Worm (Caenorhabditis elegans) whole organism, young adult: ENCODE measurements around the gene iars-1.

ENCODE experiments used
- B0261.1 ChIP-seq: sonication (generic microtip); optimal IDR thresholded peaks from 2 replicates; lab custom pipeline; 2016; ENCODE audit warnings: mild to moderate bottlenecking, missing genetic modification characterization, moderate library complexity, missing compliant biosample characterization
- attf-3 ChIP-seq: fragments of 200-800 bp; sonication (Bioruptor generic); conservative IDR thresholded peaks from 2 replicates; pipeline ENCODE4 v1.3.6; 2022; ENCODE audit warnings: missing genetic modification reagents, missing genetic modification characterization, missing compliant biosample characterization
- ccch-3 ChIP-seq: fragments of 200-800 bp; sonication (Bioruptor generic); optimal IDR thresholded peaks from 2 replicates; lab custom pipeline; 2018; ENCODE audit warnings: mild to moderate bottlenecking, missing genetic modification characterization, missing compliant biosample characterization
- hmg-1.2 ChIP-seq: fragments of 200-800 bp; sonication (Bioruptor generic); IDR thresholded peaks from 2 replicates; pipeline ENCODE4 v1.3.6; 2022; ENCODE audit warnings: missing genetic modification reagents, missing genetic modification characterization, missing compliant biosample characterization
- hrde-1 ChIP-seq: sonication (generic microtip); optimal IDR thresholded peaks from 2 replicates; lab custom pipeline; 2016; ENCODE audit warnings: missing genetic modification characterization, mild to moderate bottlenecking, missing compliant biosample characterization, moderate library complexity, missing genotype, missing genetic modification reagents, borderline replicate concordance
- madf-8 ChIP-seq: fragments of 200-800 bp; sonication (Bioruptor generic); conservative IDR thresholded peaks from 2 replicates; pipeline ENCODE4 v1.3.6; 2022; ENCODE audit warnings: missing genetic modification reagents, missing genetic modification characterization, missing compliant biosample characterization
- snpc-4 ChIP-seq, 5 experiments: fragments of 150-350 bp in 1 of 5; sonication (generic microtip) in 4 of 5; optimal IDR thresholded peaks; 2 replicates each; lab custom pipeline; 2014 to 2018; ENCODE audit warnings: missing genetic modification characterization in 5 of 5, missing biosample characterization in 3 of 5, antibody characterized with exemption in 2 of 5, mild to moderate bottlenecking in 2 of 5, missing compliant biosample characterization in 2 of 5, missing genotype in 2 of 5, moderate library complexity in 2 of 5, missing genetic modification reagents in 1 of 5
- zim-3 ChIP-seq: sonication (generic microtip); optimal IDR thresholded peaks from 2 replicates; lab custom pipeline; 2017; ENCODE audit warnings: mild to moderate bottlenecking, missing genetic modification characterization, moderate library complexity, missing compliant biosample characterization
- ztf-3 ChIP-seq: fragments of 200-800 bp; sonication (Bioruptor generic); optimal IDR thresholded peaks from 2 replicates; lab custom pipeline; 2018; ENCODE audit warnings: mild to moderate bottlenecking, missing genetic modification characterization, missing compliant biosample characterization

The iars-1 gene

ce11 chrIV:10421256-10421655, 52.9 kb downstream of the iars-1 start:
- TF ChIP-seq madf-8 (GFP tag; lab: Robert Waterston, UW): no peak
- peak; percentile 50; the same call in 1 of the 2 replicates for TF ChIP-seq attf-3 (GFP tag; lab: Robert Waterston, UW)
- TF ChIP-seq hmg-1.2 (GFP tag; lab: Robert Waterston, UW): peak; percentile 53; the same call in 1 of the 2 replicates

- no peak for TF ChIP-seq zim-3 (tag; lab: Kevin White, UChicago)
- TF ChIP-seq B0261.1 (tag; lab: Kevin White, UChicago): no peak
- 0 out of 2 replicates have a peak, but pooled peaks have one; percentile 32 for TF ChIP-seq attf-3 (GFP tag; lab: Robert Waterston, UW)
- TF ChIP-seq ccch-3 (GFP tag; lab: Kevin White, UChicago): no peak
- no peak for TF ChIP-seq ztf-3 (GFP tag; lab: Kevin White, UChicago)
- TF ChIP-seq snpc-4 (GFP tag; optimal IDR thresholded peaks at IDR 0.05; lab: Kevin White, UChicago): no peak
- TF ChIP-seq snpc-4 (tag; optimal IDR thresholded peaks at IDR 0.05; lab: Kevin White, UChicago): peak in 1 of 4 experiments; percentile 11
- no peak for TF ChIP-seq hrde-1 (tag; lab: Kevin White, UChicago)
These were observed 53.8 kb downstream of the iars-1 start for ce11 chrIV:10422230-10422629.
